Worm (Caenorhabditis elegans): ENCODE results near the gene ZK418.10.
"Not testable (repeated sequence)": the region's sequence is repeated elsewhere in the genome, so short reads cannot be mapped to it uniquely, and the experiment has no call there.

The ZK418.10 gene

ce11 chrIII:7090545-7090944 lies at the start of gene ZK418.10:
Gene ZK418.10, minus strand, starts transcription at chrIII:7090692.
- TF ChIP-seq snpc-4 (tag; optimal IDR thresholded peaks at IDR 0.05) (no peak), sptf-1 (tag; optimal IDR thresholded peaks at IDR 0.05) (no peak), ceh-83 (GFP tag; optimal IDR thresholded peaks at IDR 0.05) (no peak), ceh-43 (GFP tag; optimal IDR thresholded peaks at IDR 0.05) (no peak), cnd-1 (tag; optimal IDR thresholded peaks at IDR 0.05) (no peak), ceh-39 (tag; optimal IDR thresholded peaks at IDR 0.05) (no peak), lsy-2 (tag; optimal IDR thresholded peaks at IDR 0.05) (no peak), zip-8 (tag; optimal IDR thresholded peaks at IDR 0.05) (no peak)

ce11 chrIII:7138178-7138577 lies 47.7 kb upstream of the ZK418.10 start, which contains the start of gene B0280.11:
Gene B0280.11, minus strand, starts transcription at chrIII:7138278.
- TF ChIP-seq bed-3 (GFP tag; optimal IDR thresholded peaks at IDR 0.05) (no peak), sem-2 (GFP tag; optimal IDR thresholded peaks at IDR 0.05) (no peak), drap-1 (GFP tag; optimal IDR thresholded peaks at IDR 0.05) (no peak)

ce11 chrIII:7136015-7136414 lies 45.5 kb upstream of the ZK418.10 start, which contains the start of gene B0280.17:
Gene B0280.17, minus strand, starts transcription at chrIII:7136115.
- TF ChIP-seq ceh-39 (tag; optimal IDR thresholded peaks at IDR 0.05) (no peak), ceh-43 (GFP tag; optimal IDR thresholded peaks at IDR 0.05) (no peak), ces-1 (GFP tag; optimal IDR thresholded peaks at IDR 0.05) (no peak), M03D4.4 (tag; optimal IDR thresholded peaks at IDR 0.05) (no peak), elt-3 (tag; optimal IDR thresholded peaks at IDR 0.05) (no peak), tbx-8 (GFP tag; optimal IDR thresholded peaks at IDR 0.05) (no peak), sem-2 (GFP tag; optimal IDR thresholded peaks at IDR 0.05) (no peak), ham-2 (GFP tag; optimal IDR thresholded peaks at IDR 0.05) (no peak), unc-39 (tag; optimal IDR thresholded peaks at IDR 0.05) (no peak), ceh-83 (GFP tag; optimal IDR thresholded peaks at IDR 0.05) (no peak), pha-4 (tag; optimal IDR thresholded peaks at IDR 0.05) (no peak), snpc-4 (tag; optimal IDR thresholded peaks at IDR 0.05) (no peak)

- no peak for TF ChIP-seq mls-2 (tag; optimal IDR thresholded peaks at IDR 0.05)
- peak; percentile 27 for TF ChIP-seq ces-1 (GFP tag; optimal IDR thresholded peaks at IDR 0.05)
Measured at ce11 chrIII:7133559-7133958, 43.1 kb upstream of the ZK418.10 start, which contains the start of the genes pot-1 and ggtb-1. Gene pot-1, minus strand, starts transcription at chrIII:7133678. Gene ggtb-1, plus strand, starts transcription at chrIII:7133766.

ce11 chrIII:7128601-7129000 lies 38.1 kb upstream of the ZK418.10 start, which contains the start of gene viro-2:
Gene viro-2, plus strand, starts transcription at chrIII:7128901.
- TF ChIP-seq nhr-76 (tag; optimal IDR thresholded peaks at IDR 0.05); ceh-43 (GFP tag; optimal IDR thresholded peaks at IDR 0.05); elt-1 (tag; optimal IDR thresholded peaks at IDR 0.05; ENCODE audit: borderline replicate concordance, insufficient read depth): not testable (repeated sequence)

ce11 chrIII:7124364-7124763 lies 33.9 kb upstream of the ZK418.10 start, which contains the start of gene B0280.2:
Gene B0280.2, plus strand, starts transcription at chrIII:7124664.
- TF ChIP-seq ceh-83 (GFP tag; optimal IDR thresholded peaks at IDR 0.05) (no peak), drap-1 (GFP tag; optimal IDR thresholded peaks at IDR 0.05) (no peak), nhr-28 (tag; optimal IDR thresholded peaks at IDR 0.05) (no peak)

- TF ChIP-seq lsy-2 (tag; optimal IDR thresholded peaks at IDR 0.05): peak; percentile 92
- TF ChIP-seq nhr-237 (tag; optimal IDR thresholded peaks at IDR 0.05): no peak
- peak; percentile 47 for TF ChIP-seq ces-1 (GFP tag; optimal IDR thresholded peaks at IDR 0.05)
Measured at ce11 chrIII:7122860-7123259, 32.4 kb upstream of the ZK418.10 start, which contains the start of the genes B0280.9 and rpia-1. Gene B0280.9, minus strand, starts transcription at chrIII:7122895. Gene rpia-1, plus strand, starts transcription at chrIII:7123128.

ce11 chrIII:7120477-7120876 lies 30.0 kb upstream of the ZK418.10 start:
- no peak for TF ChIP-seq unc-39 (tag; optimal IDR thresholded peaks at IDR 0.05)
- TF ChIP-seq bed-3 (GFP tag; optimal IDR thresholded peaks at IDR 0.05): no peak
- TF ChIP-seq nhr-12 (tag; optimal IDR thresholded peaks at IDR 0.05): no peak
- no peak for TF ChIP-seq tbx-8 (GFP tag; optimal IDR thresholded peaks at IDR 0.05)
- TF ChIP-seq hlh-1 (tag; optimal IDR thresholded peaks at IDR 0.05): no peak
- no peak for TF ChIP-seq sptf-1 (tag; optimal IDR thresholded peaks at IDR 0.05)
- no peak for TF ChIP-seq snpc-4 (tag; optimal IDR thresholded peaks at IDR 0.05)
- no peak for TF ChIP-seq nhr-237 (tag; optimal IDR thresholded peaks at IDR 0.05)
- TF ChIP-seq mep-1 (tag; optimal IDR thresholded peaks at IDR 0.05): no peak
- TF ChIP-seq cnd-1 (tag; optimal IDR thresholded peaks at IDR 0.05): no peak
- no peak for TF ChIP-seq blmp-1 (tag; optimal IDR thresholded peaks at IDR 0.05)
- no peak for TF ChIP-seq ceh-83 (GFP tag; optimal IDR thresholded peaks at IDR 0.05)
- no peak for TF ChIP-seq drap-1 (GFP tag; optimal IDR thresholded peaks at IDR 0.05)
- TF ChIP-seq nhr-28 (tag; optimal IDR thresholded peaks at IDR 0.05): no peak
- TF ChIP-seq unc-62 (GFP tag; optimal IDR thresholded peaks at IDR 0.05): no peak
- TF ChIP-seq unc-120 (tag; optimal IDR thresholded peaks at IDR 0.05; ENCODE audit: poor library complexity, severe bottlenecking): no peak
- TF ChIP-seq ztf-11 (tag; optimal IDR thresholded peaks at IDR 0.05): no peak

Data from whole organism, mixed stage, embryonic.